Worm (Caenorhabditis elegans) whole organism, L1 larva: ENCODE results near the gene Y54E2A.7.

ENCODE experiments used
- C04F5.9 ChIP-seq: sonication (generic microtip); optimal IDR thresholded peaks from 2 replicates; lab custom pipeline; 2016; ENCODE audit warnings: missing genetic modification characterization, missing compliant biosample characterization
- C16A3.4 ChIP-seq: fragments of 150-350 bp; optimal IDR thresholded peaks from 2 replicates; lab custom pipeline; 2014; ENCODE audit warnings: missing biosample characterization, missing genetic modification characterization
- F16B12.6 ChIP-seq: fragments of 150-350 bp; optimal IDR thresholded peaks from 2 replicates; lab custom pipeline; 2014; ENCODE audit warnings: missing biosample characterization, missing genetic modification characterization
- aha-1 ChIP-seq: fragments of 150-350 bp; optimal IDR thresholded peaks from 2 replicates; lab custom pipeline; 2014; ENCODE audit warnings: missing biosample characterization, missing genetic modification characterization
- alr-1 ChIP-seq: fragments of 200-800 bp; sonication (Bioruptor generic); optimal IDR thresholded peaks from 2 replicates; lab custom pipeline; 2018; ENCODE audit warnings: borderline replicate concordance, mild to moderate bottlenecking, missing genetic modification characterization, missing compliant biosample characterization
- aly-2 ChIP-seq: fragments of 150-350 bp; optimal IDR thresholded peaks from 2 replicates; lab custom pipeline; 2014; ENCODE audit warnings: missing biosample characterization, missing genetic modification characterization
- ama-1 ChIP-seq: fragments of 150-350 bp; optimal IDR thresholded peaks from 2 replicates; lab custom pipeline; 2014
- blmp-1 ChIP-seq: fragments of 150-350 bp; optimal IDR thresholded peaks from 2 replicates; lab custom pipeline; 2014; ENCODE audit warnings: missing biosample characterization, missing genetic modification characterization
- ceh-63 ChIP-seq: fragments of 200-800 bp; sonication (Bioruptor generic); optimal IDR thresholded peaks from 2 replicates; lab custom pipeline; 2018; ENCODE audit warnings: mild to moderate bottlenecking, missing genetic modification characterization, missing compliant biosample characterization
- ceh-88 ChIP-seq: fragments of 200-800 bp; sonication (Bioruptor generic); IDR thresholded peaks from 2 replicates; pipeline ENCODE4 v1.3.6; 2022; ENCODE audit warnings: missing genetic modification characterization, missing compliant biosample characterization
- ceh-90 ChIP-seq: sonication (generic microtip); optimal IDR thresholded peaks from 2 replicates; lab custom pipeline; 2016; ENCODE audit warnings: missing genetic modification characterization, missing compliant biosample characterization
- dpl-1 ChIP-seq, 3 experiments: fragments of 150-350 bp in 2 of 3; sonication (generic microtip) in 1 of 3; optimal IDR thresholded peaks; 2 replicates each; lab custom pipeline; 2014 to 2017; ENCODE audit warnings: missing biosample characterization in 3 of 3, missing genetic modification characterization in 3 of 3, missing genetic modification reagents in 3 of 3
- dsc-1 ChIP-seq: sonication (generic microtip); optimal IDR thresholded peaks from 2 replicates; lab custom pipeline; 2016; ENCODE audit warnings: mild to moderate bottlenecking, missing genetic modification characterization, missing compliant biosample characterization
- efl-1 ChIP-seq, 4 experiments: fragments of 150-350 bp; optimal IDR thresholded peaks in 3 of 4; peaks in 1 of 4; 1 replicate in 1 of 4; 2 replicates in 3 of 4; lab custom pipeline; 2014; ENCODE audit warnings: missing biosample characterization in 2 of 4, missing genetic modification characterization in 2 of 4, missing genetic modification reagents in 2 of 4
- fkh-4 ChIP-seq: sonication (generic microtip); optimal IDR thresholded peaks from 2 replicates; lab custom pipeline; 2016; ENCODE audit warnings: missing compliant biosample characterization, missing genetic modification characterization, borderline replicate concordance
- fkh-8 ChIP-seq: sonication (generic microtip); optimal IDR thresholded peaks from 2 replicates; lab custom pipeline; 2016; ENCODE audit warnings: mild to moderate bottlenecking, missing genetic modification characterization, missing compliant biosample characterization
- hlh-4 ChIP-seq: sonication (generic microtip); optimal IDR thresholded peaks from 2 replicates; lab custom pipeline; 2016; ENCODE audit warnings: mild to moderate bottlenecking, missing genetic modification characterization, missing compliant biosample characterization
- isw-1 ChIP-seq: fragments of 200-800 bp; sonication (Bioruptor generic); IDR thresholded peaks from 2 replicates; pipeline ENCODE4 v1.3.6; 2022; ENCODE audit warnings: missing genetic modification characterization, missing compliant biosample characterization
- lin-35 ChIP-seq, 2 experiments: fragments of 150-350 bp; optimal IDR thresholded peaks; 2 replicates each; lab custom pipeline; 2014; ENCODE audit warnings: missing biosample characterization in 2 of 2, missing genetic modification characterization in 2 of 2, missing genetic modification reagents in 2 of 2
- lin-39 ChIP-seq: fragments of 150-350 bp; optimal IDR thresholded peaks from 2 replicates; lab custom pipeline; 2014; ENCODE audit warnings: missing biosample characterization, missing genetic modification reagents, missing genetic modification characterization
- lir-3 ChIP-seq: sonication (generic microtip); optimal IDR thresholded peaks from 2 replicates; lab custom pipeline; 2016; ENCODE audit warnings: mild to moderate bottlenecking, missing genetic modification characterization, moderate library complexity, missing compliant biosample characterization; ENCODE audit not compliant: poor library complexity
- lsy-2 ChIP-seq, 2 experiments: fragments of 150-350 bp; optimal IDR thresholded peaks; 2 replicates each; lab custom pipeline; 2014; ENCODE audit warnings: missing biosample characterization in 2 of 2, missing genetic modification characterization in 2 of 2
- mep-1 ChIP-seq: fragments of 150-350 bp; optimal IDR thresholded peaks from 2 replicates; lab custom pipeline; 2014; ENCODE audit warnings: missing biosample characterization, missing genetic modification characterization
- nhr-20 ChIP-seq: sonication (generic microtip); optimal IDR thresholded peaks from 2 replicates; lab custom pipeline; 2016; ENCODE audit warnings: mild to moderate bottlenecking, missing genetic modification characterization, missing compliant biosample characterization
- nhr-47 ChIP-seq: sonication (generic microtip); optimal IDR thresholded peaks from 2 replicates; lab custom pipeline; 2016; ENCODE audit warnings: mild to moderate bottlenecking, missing genetic modification characterization, moderate library complexity, missing compliant biosample characterization
- nhr-76 ChIP-seq: sonication (generic microtip); optimal IDR thresholded peaks from 2 replicates; lab custom pipeline; 2017; ENCODE audit warnings: missing biosample characterization, missing genetic modification characterization
- nhr-77 ChIP-seq: fragments of 150-350 bp; optimal IDR thresholded peaks from 2 replicates; lab custom pipeline; 2014; ENCODE audit warnings: missing biosample characterization, missing genetic modification characterization
- nhr-84 ChIP-seq: sonication (generic microtip); optimal IDR thresholded peaks from 2 replicates; lab custom pipeline; 2017; ENCODE audit warnings: missing biosample characterization, missing genetic modification characterization
- nhr-85 ChIP-seq: sonication (generic microtip); peaks from one replicate; lab custom pipeline; 2016; ENCODE audit warnings: missing genetic modification characterization, inconsistent platforms, missing compliant biosample characterization
- pag-3 ChIP-seq: sonication (generic microtip); optimal IDR thresholded peaks from 2 replicates; lab custom pipeline; 2017; ENCODE audit warnings: missing genetic modification characterization, mild to moderate bottlenecking, missing compliant biosample characterization, antibody characterized with exemption, borderline replicate concordance; ENCODE audit not compliant: insufficient read depth
- pax-3 ChIP-seq: fragments of 200-800 bp; sonication (Bioruptor generic); optimal IDR thresholded peaks from 2 replicates; lab custom pipeline; 2018; ENCODE audit warnings: mild to moderate bottlenecking, missing genetic modification characterization, moderate library complexity, missing compliant biosample characterization
- skn-1 ChIP-seq: fragments of 150-350 bp; optimal IDR thresholded peaks from 2 replicates; lab custom pipeline; 2014; ENCODE audit warnings: missing biosample characterization, missing genetic modification characterization
- snpc-4 ChIP-seq: fragments of 150-350 bp; optimal IDR thresholded peaks from 2 replicates; lab custom pipeline; 2014; ENCODE audit warnings: missing biosample characterization, missing genetic modification characterization
- sox-4 ChIP-seq: sonication (generic microtip); optimal IDR thresholded peaks from 2 replicates; lab custom pipeline; 2016; ENCODE audit warnings: missing genetic modification characterization, missing compliant biosample characterization
- sup-37 ChIP-seq: fragments of 200-800 bp; sonication (Bioruptor generic); optimal IDR thresholded peaks from 2 replicates; lab custom pipeline; 2018; ENCODE audit warnings: mild to moderate bottlenecking, missing genetic modification characterization, missing compliant biosample characterization
- tbx-2 ChIP-seq: sonication (generic microtip); optimal IDR thresholded peaks from 2 replicates; lab custom pipeline; 2016; ENCODE audit warnings: missing genetic modification characterization, missing compliant biosample characterization
- tlp-1 ChIP-seq: fragments of 150-350 bp; optimal IDR thresholded peaks from 2 replicates; lab custom pipeline; 2014; ENCODE audit warnings: missing biosample characterization, missing genetic modification characterization
- unc-62 ChIP-seq: fragments of 150-350 bp; optimal IDR thresholded peaks from 2 replicates; lab custom pipeline; 2014; ENCODE audit warnings: missing biosample characterization, missing genetic modification reagents, missing genetic modification characterization
- vab-15 ChIP-seq: sonication (generic microtip); optimal IDR thresholded peaks from 2 replicates; lab custom pipeline; 2017; ENCODE audit warnings: missing genotype, mild to moderate bottlenecking, missing genetic modification characterization, missing compliant biosample characterization
- xbp-1 ChIP-seq: sonication (generic microtip); optimal IDR thresholded peaks from 2 replicates; lab custom pipeline; 2016; ENCODE audit warnings: missing genetic modification characterization, missing compliant biosample characterization
- zip-4 ChIP-seq: fragments of 200-800 bp; sonication (Bioruptor generic); optimal IDR thresholded peaks from 2 replicates; lab custom pipeline; 2018; ENCODE audit warnings: mild to moderate bottlenecking, missing genetic modification characterization, moderate library complexity, missing compliant biosample characterization
- ztf-11 ChIP-seq, 2 experiments: sonication (generic microtip); optimal IDR thresholded peaks; 2 replicates each; lab custom pipeline; 2016 to 2017; ENCODE audit warnings: missing genetic modification characterization in 2 of 2, missing biosample characterization in 1 of 2, missing compliant biosample characterization in 1 of 2

The Y54E2A.7 gene

DNA sequence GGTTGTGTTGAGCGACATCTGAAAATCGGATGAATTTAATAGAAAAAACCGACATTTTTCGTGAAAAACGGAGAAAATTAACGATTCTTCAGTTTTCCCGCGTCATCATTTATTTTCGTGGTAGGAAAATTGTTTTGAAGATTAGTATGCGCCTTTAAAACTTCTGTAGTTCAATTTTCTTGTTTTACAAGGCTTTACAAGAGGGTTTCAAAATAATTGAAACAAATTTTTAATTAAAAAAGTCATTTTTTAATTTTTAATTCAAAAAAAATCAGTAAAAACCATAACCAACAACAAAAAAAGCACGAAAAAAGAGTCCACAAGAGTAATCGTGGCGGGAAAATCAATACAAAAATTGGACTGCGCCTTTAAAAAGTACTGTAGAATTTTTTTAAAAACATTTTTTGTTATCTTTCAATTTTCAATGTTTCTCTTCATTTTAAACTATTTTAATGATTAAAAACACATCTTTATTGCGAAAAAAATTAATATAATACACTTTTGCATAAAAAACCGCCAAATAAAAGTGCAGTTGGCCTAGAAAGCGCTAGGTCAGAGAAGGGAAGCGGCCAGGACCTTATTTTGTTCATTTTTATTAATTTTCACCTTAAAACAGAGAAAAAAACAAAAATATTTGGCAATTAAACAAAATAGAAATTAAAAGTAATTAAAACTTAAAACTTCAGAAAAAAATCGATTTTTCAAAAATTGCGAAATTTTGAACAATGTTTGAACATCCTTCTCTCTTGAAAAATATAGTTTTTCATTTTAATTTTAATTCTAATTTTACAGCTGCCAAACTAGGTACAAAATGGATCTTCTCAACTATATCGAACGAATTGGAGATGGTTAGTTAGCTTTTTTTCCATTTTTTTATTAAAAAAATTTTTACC, 18.7 kb downstream of the Y54E2A.7 start, which contains the start of the genes tac-1 and Y54E2A.4:
Gene tac-1, minus strand, starts transcription at position 20 of the 893 bp plus-strand sequence.
Gene Y54E2A.4, plus strand, starts transcription at position 765 of the 893 bp plus-strand sequence.
- TF ChIP-seq ztf-11 (tag; optimal IDR thresholded peaks at IDR 0.05; lab: Kevin White, UChicago) (no peak), C16A3.4 (tag; lab: Kevin White, UChicago) (no peak), sup-37 (GFP tag; lab: Kevin White, UChicago) (no peak), dpl-1 (GFP tag; optimal IDR thresholded peaks at IDR 0.05; lab: Kevin White, UChicago) (peak; percentile 6 to 56 (median 11)), F16B12.6 (tag; lab: Kevin White, UChicago) (no peak), nhr-84 (tag; lab: Kevin White, UChicago) (no peak), nhr-20 (no peak), lsy-2 (tag; optimal IDR thresholded peaks at IDR 0.05; lab: Kevin White, UChicago) (peak in 1 of 2 experiments; percentile 38), vab-15 (no peak), skn-1 (tag; lab: Kevin White, UChicago) (peak; percentile 28), lin-35 (GFP tag; optimal IDR thresholded peaks at IDR 0.05; lab: Kevin White, UChicago) (peak in 1 of 2 experiments; percentile 33), aha-1 (tag; lab: Kevin White, UChicago) (no peak), efl-1 (optimal IDR thresholded peaks at IDR 0.05; lab: Kevin White, UChicago) (peak in 1 of 2 experiments; percentile 24), efl-1 (GFP tag; optimal IDR thresholded peaks at IDR 0.05 in 1 of 2; lab: Kevin White, UChicago) (peak in 1 of 2 experiments; percentile 30), sox-4 (tag; lab: Kevin White, UChicago) (no peak)

DNA sequence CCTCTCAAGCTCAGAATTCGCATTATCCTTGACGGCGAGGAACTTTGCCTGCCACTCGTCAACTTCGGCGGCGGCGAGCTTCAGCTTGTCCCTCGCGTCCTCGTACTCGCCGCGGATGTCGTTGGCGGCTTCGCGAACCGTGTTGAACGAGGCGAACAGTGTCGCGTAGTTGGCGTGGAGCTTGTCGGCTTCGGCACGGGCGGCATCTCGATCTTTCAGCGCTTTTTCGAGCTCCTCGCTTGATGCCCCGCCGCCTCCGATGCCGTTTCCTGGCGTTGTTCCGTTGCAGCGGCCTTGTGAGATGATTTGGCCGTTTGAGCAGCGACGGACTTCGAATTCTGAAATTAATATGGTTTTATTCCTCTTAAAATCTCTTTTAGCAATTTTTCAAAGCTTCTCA, 19.6 kb downstream of the Y54E2A.7 start:
- TF ChIP-seq nhr-85 (tag; lab: Kevin White, UChicago), result no peak
- TF ChIP-seq nhr-76 (tag; lab: Kevin White, UChicago), result no peak
- TF ChIP-seq ceh-63 (GFP tag; lab: Kevin White, UChicago), result no peak
- no peak for TF ChIP-seq snpc-4 (tag; lab: Kevin White, UChicago)
- no peak for TF ChIP-seq C04F5.9
- no peak for TF ChIP-seq nhr-77 (tag; lab: Kevin White, UChicago)
- TF ChIP-seq lin-39 (tag; lab: Kevin White, UChicago), result no peak
- TF ChIP-seq hlh-4 (tag; lab: Kevin White, UChicago), result no peak
- no peak for TF ChIP-seq xbp-1
- no peak for TF ChIP-seq ceh-88 (GFP tag; lab: Robert Waterston, UW)
- no peak for TF ChIP-seq pag-3 (tag; lab: Kevin White, UChicago)
- TF ChIP-seq, all 84 proteins: peak for 0

DNA sequence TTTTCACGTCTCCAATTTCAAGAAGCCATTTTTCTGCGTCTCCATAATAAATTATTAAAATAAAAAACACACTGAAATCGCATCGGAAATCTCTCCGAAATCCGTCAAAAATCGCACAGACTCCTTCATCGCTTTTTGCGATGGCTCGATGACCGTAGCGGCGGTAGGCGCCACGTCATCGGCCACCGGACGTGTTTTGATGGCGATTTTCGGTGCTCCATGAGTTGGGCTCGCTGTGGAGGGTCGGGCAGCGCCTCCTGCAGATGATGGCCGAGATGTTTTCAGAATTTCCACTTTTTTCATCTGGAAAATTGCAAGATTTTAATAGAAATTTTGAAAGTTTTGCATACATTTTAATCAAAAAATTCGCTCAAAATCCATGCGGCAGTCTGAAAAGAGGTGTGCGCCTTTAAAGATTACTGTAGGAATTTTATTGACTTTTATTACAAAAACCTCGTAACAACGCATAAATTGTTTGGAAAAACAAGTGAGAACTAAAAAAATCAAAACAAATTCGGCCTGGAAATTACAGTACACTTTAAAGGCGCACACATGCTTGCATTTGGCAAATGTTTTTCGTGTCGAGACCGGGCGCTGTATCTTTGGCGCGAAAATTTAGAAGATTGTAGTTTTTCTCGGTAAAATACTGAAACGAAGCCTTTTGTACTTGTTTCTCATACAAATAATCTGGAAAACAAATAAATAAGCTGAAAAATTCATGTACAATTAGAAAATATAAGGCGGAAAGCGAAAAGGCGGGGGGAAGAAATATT, 20.4 kb downstream of the Y54E2A.7 start, which contains the start of gene smg-9:
Gene smg-9, minus strand, starts transcription at position 663 of the 773 bp plus-strand sequence.
- TF ChIP-seq ama-1 (lab: Kevin White, UChicago) (no peak), aly-2 (no peak), efl-1 (optimal IDR thresholded peaks at IDR 0.05; lab: Kevin White, UChicago) (no peak), efl-1 (GFP tag; optimal IDR thresholded peaks at IDR 0.05 in 1 of 2; lab: Kevin White, UChicago) (peak in 1 of 2 experiments; percentile 46)

DNA sequence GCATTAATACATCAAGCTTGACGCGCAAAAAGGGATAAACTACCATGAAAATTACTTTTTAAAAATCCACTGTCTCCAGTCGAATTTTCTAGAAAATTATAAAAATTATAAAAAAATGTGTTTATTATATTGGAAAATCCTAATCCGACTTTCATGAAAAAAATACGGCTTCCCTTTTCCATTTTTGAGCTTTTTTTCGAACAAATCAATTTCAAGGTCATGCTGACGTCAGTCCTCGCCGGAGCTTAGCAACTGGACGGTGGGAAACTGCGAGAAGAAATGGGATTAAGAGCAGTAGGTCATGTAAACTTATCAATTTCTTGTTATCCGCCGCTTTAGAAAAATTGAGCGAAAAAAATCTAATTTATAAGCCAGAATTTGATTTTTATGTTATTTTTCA, 27.7 kb downstream of the Y54E2A.7 start:
- TF ChIP-seq zip-4 (GFP tag; lab: Kevin White, UChicago), result no peak
- TF ChIP-seq mep-1, result no peak
- no peak for TF ChIP-seq isw-1 (GFP tag; lab: Robert Waterston, UW)
- TF ChIP-seq pax-3 (tag; lab: Kevin White, UChicago), result peak; percentile 58
- TF ChIP-seq tlp-1, result no peak
- no peak for TF ChIP-seq C16A3.4 (tag; lab: Kevin White, UChicago)
- TF ChIP-seq nhr-77 (tag; lab: Kevin White, UChicago), result no peak
- TF ChIP-seq ztf-11 (tag; optimal IDR thresholded peaks at IDR 0.05; lab: Kevin White, UChicago), result no peak
- no peak for TF ChIP-seq alr-1 (tag; lab: Kevin White, UChicago)
- TF ChIP-seq ceh-90 (tag; lab: Kevin White, UChicago), result no peak
- no peak for TF ChIP-seq lir-3
- no peak for TF ChIP-seq blmp-1 (tag; lab: Kevin White, UChicago)
- TF ChIP-seq sox-4 (tag; lab: Kevin White, UChicago), result no peak
- TF ChIP-seq fkh-8 (tag; lab: Kevin White, UChicago), result peak; percentile 38
- no peak for TF ChIP-seq efl-1 (optimal IDR thresholded peaks at IDR 0.05; lab: Kevin White, UChicago)
- TF ChIP-seq efl-1 (GFP tag; optimal IDR thresholded peaks at IDR 0.05 in 1 of 2; lab: Kevin White, UChicago), result peak in 1 of 2 experiments; percentile 31
- TF ChIP-seq fkh-4 (tag; lab: Kevin White, UChicago), result no peak
- no peak for TF ChIP-seq hlh-4 (tag; lab: Kevin White, UChicago)
- TF ChIP-seq unc-62 (GFP tag; lab: Kevin White, UChicago), result no peak
- TF ChIP-seq nhr-47 (tag; lab: Kevin White, UChicago), result peak; percentile 28
- TF ChIP-seq dsc-1 (tag; lab: Kevin White, UChicago), result peak; percentile 64
- TF ChIP-seq tbx-2 (tag; lab: Kevin White, UChicago), result no peak
